Worm (Caenorhabditis elegans) whole organism, late embryonic: ENCODE data around the gene egl-6.

Experiments used
- ceh-45 ChIP-seq: fragments of 200-800 bp; sonication (Bioruptor generic); IDR thresholded peaks from 2 replicates; pipeline ENCODE4 v1.3.6; 2022; ENCODE audit warnings: missing genetic modification reagents, missing genetic modification characterization, missing compliant biosample characterization
- che-1 ChIP-seq: sonication (generic microtip); optimal IDR thresholded peaks from 2 replicates; lab custom pipeline; 2016; ENCODE audit warnings: mild to moderate bottlenecking, missing genetic modification characterization, missing compliant biosample characterization
- fkh-10 ChIP-seq: fragments of 150-350 bp; optimal IDR thresholded peaks from 2 replicates; lab custom pipeline; 2014; ENCODE audit warnings: missing biosample characterization, missing genetic modification reagents, missing genetic modification characterization
- hlh-30 ChIP-seq: sonication (generic microtip); optimal IDR thresholded peaks from 2 replicates; lab custom pipeline; 2017; ENCODE audit warnings: antibody characterized with exemption, missing genetic modification characterization, missing compliant biosample characterization; ENCODE audit not compliant: insufficient read depth
- nfya-1 ChIP-seq: sonication (generic microtip); optimal IDR thresholded peaks from 2 replicates; lab custom pipeline; 2017; ENCODE audit warnings: missing genetic modification characterization, mild to moderate bottlenecking, missing compliant biosample characterization, antibody characterized with exemption, moderate library complexity
- pat-9 ChIP-seq: fragments of 200-800 bp; sonication (Bioruptor generic); optimal IDR thresholded peaks from 2 replicates; lab custom pipeline; 2018; ENCODE audit warnings: mild to moderate bottlenecking, missing genetic modification characterization, moderate library complexity, missing compliant biosample characterization
- pha-4 ChIP-seq: fragments of 150-350 bp; optimal IDR thresholded peaks from 2 replicates; lab custom pipeline; 2018; ENCODE audit warnings: missing biosample characterization, missing genetic modification reagents, missing genetic modification characterization
- pqm-1 ChIP-seq: sonication (generic microtip); optimal IDR thresholded peaks from 2 replicates; lab custom pipeline; 2016; ENCODE audit warnings: missing genetic modification characterization, missing compliant biosample characterization
- tbx-2 ChIP-seq: sonication (generic microtip); optimal IDR thresholded peaks from 2 replicates; lab custom pipeline; 2016; ENCODE audit warnings: missing genetic modification characterization, missing compliant biosample characterization

DNA sequence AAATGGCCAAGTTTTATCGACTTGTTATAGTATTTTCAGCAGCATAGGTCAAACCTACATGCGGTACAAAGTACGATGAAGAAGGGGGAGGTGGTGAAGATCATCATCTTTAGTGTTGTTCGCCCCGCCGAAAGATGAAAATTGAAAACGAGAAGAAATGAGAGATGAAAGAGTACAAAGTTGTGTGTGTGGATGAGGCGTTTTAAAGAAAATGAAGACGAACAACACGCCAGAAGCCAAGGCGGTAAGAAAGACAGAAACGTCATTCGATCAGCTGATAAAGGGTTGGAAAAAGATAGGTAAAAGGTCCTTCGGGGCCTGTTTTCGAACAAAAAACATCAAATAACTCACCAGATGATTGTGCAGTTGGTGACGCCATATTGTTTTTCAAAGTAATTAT lies 13.0 kb downstream of the egl-6 start:
- no peak for TF ChIP-seq pat-9 (tag; lab: Kevin White, UChicago)
- no peak for TF ChIP-seq pqm-1 (tag; lab: Kevin White, UChicago)
- no peak for TF ChIP-seq pha-4 (tag; lab: Kevin White, UChicago)
- TF ChIP-seq tbx-2 (tag; lab: Kevin White, UChicago) = no peak
- no peak for TF ChIP-seq nfya-1
- no peak for TF ChIP-seq hlh-30 (tag; lab: Kevin White, UChicago)
- no peak for TF ChIP-seq fkh-10 (GFP tag; lab: Kevin White, UChicago)
- no peak for TF ChIP-seq che-1 (tag; lab: Kevin White, UChicago)
- no peak for TF ChIP-seq ceh-45 (GFP tag; lab: Robert Waterston, UW)
